Fruit fly (Drosophila melanogaster): ENCODE measurements around the gene Prx1.

The Prx1 gene

DNA sequence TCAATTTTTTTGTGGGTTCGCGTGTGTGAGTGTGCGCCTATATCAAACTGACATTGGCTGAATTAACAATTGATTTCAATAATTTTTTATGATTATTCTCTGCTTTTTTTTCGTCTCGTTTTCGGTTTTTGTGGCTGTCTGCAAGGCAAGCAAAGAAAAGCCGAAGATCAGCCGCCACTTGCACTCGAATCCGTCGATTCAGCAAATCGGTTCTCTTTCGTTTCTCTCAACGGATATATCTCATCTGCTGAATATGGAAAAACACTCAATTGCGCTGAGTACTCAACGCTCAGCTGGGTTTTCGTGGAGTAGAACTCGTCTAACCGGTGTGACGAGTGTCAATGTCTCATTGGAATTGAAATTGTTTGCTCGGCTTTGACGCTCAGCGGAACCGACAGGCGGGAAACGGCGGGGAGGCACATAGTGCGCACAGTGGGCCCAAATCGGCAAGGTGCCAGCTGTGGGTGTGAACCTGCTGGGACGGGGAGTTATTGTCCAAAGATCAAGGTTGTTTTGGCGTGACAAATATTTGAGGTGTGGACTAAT, 26.7 kb downstream of the Prx1 start (continued):
- TF ChIP-seq CG6808 (GFP tag; optimal IDR thresholded peaks at IDR 0.05) (no peak), fd59A (GFP tag; optimal IDR thresholded peaks at IDR 0.05) (no peak), CG34406 (GFP tag; optimal IDR thresholded peaks at IDR 0.05) (no peak), Eip93F (GFP tag; optimal IDR thresholded peaks at IDR 0.05) (no peak), Ets96B (tag; optimal IDR thresholded peaks at IDR 0.05) (no peak), spab (GFP tag; optimal IDR thresholded peaks at IDR 0.05) (no peak), net (GFP tag; optimal IDR thresholded peaks at IDR 0.05) (peak; percentile 6), Hr39 (GFP tag; optimal IDR thresholded peaks at IDR 0.05) (peak; percentile 16), CG4318 (GFP tag; optimal IDR thresholded peaks at IDR 0.05) (peak; percentile 3), achi (GFP tag; optimal IDR thresholded peaks at IDR 0.05) (no peak), dac (GFP tag; optimal IDR thresholded peaks at IDR 0.05) (no peak), Sox102F (GFP tag; optimal IDR thresholded peaks at IDR 0.05) (no peak), Met (GFP tag; optimal IDR thresholded peaks at IDR 0.05) (no peak), dsx (GFP tag; optimal IDR thresholded peaks at IDR 0.05; ENCODE audit: poor library complexity, severe bottlenecking) (no peak), CG10669 (GFP tag; optimal IDR thresholded peaks at IDR 0.05) (no peak), Lpt (GFP tag; optimal IDR thresholded peaks at IDR 0.05) (peak; percentile 49), vri (GFP tag; optimal IDR thresholded peaks at IDR 0.05) (no peak), OdsH (GFP tag; optimal IDR thresholded peaks at IDR 0.05) (peak; percentile 38), CG16779 (tag; optimal IDR thresholded peaks at IDR 0.05) (no peak), Hr38 (GFP tag; optimal IDR thresholded peaks at IDR 0.05) (no peak), Smox (GFP tag; optimal IDR thresholded peaks at IDR 0.05) (no peak), acj6 (GFP tag; optimal IDR thresholded peaks at IDR 0.05) (no peak), CG1621 (tag; optimal IDR thresholded peaks at IDR 0.05) (peak; percentile 9), CG6163 (GFP tag; IDR thresholded peaks at IDR 0.05) (peak; percentile 54; the same call in 2 of the 3 replicates), svp (GFP tag) (peak; percentile 75), CG11762 (GFP tag; optimal IDR thresholded peaks at IDR 0.05; ENCODE audit: insufficient read depth) (peak; percentile 10), CG8319 (GFP tag; optimal IDR thresholded peaks at IDR 0.05) (no peak), eg (GFP tag; IDR thresholded peaks at IDR 0.05) (peak; percentile 67), CG8119 (GFP tag; IDR thresholded peaks at IDR 0.05) (no peak), CG11294 (GFP tag; IDR thresholded peaks at IDR 0.05) (peak; percentile 27), pdm3 (GFP tag; optimal IDR thresholded peaks at IDR 0.05) (peak; percentile 8), fkh (GFP tag; optimal IDR thresholded peaks at IDR 0.05) (peak; percentile 69), CG3032 (tag; optimal IDR thresholded peaks at IDR 0.05) (peak; percentile 18), CG9139 (GFP tag; optimal IDR thresholded peaks at IDR 0.05) (no peak), CG11902 (GFP tag; optimal IDR thresholded peaks at IDR 0.05) (no peak), CG7368 (GFP tag; optimal IDR thresholded peaks at IDR 0.05) (no peak), CG6276 (GFP tag; optimal IDR thresholded peaks at IDR 0.05) (no peak), CG32006 (GFP tag; optimal IDR thresholded peaks at IDR 0.05) (peak; percentile 28), fd85E (GFP tag; optimal IDR thresholded peaks at IDR 0.05) (no peak)

DNA sequence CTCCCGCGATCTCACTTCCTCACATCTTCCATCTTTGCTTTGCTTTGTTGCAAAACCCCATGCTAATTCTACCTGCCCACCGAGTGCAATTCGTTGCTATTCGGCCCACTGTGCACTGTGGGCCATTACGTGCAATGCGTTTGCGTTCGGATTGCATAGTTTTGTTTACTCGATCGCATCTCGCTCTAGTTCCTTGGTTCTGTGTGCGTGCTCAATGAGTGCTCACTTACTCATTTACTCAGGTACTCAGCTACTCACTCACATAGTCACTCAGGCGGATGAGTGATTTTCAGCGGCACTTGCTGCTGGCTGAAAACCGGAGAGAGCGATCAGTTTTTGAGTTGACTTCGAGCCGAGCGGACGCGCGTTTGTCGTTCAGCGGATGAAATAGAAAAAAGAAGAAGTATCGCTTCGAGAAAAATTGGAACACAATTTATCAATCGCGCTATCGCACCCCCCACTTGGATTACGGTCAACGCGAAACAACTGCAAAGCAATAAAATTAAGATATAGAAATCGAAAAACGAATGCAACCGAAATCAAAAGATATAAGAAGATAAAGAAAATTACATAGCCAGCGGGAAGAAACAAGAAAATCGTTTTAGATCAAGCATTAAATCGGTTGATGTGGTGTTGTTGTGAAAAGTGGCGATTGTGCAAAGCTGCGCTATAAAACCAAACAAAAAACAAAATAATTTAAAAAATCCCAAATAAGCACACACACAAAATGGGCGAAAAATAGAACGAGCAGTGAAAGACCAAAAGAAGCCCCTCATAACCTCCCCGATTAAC, 27.8 kb downstream of the Prx1 start, which contains the start of gene Tollo:
Tollo (plus strand) TSS at position 331 of the 792 bp plus-strand sequence.
- peak; percentile 47 for TF ChIP-seq Hr39 (GFP tag; optimal IDR thresholded peaks at IDR 0.05)
- peak; percentile 47 for TF ChIP-seq CG6854 (GFP tag; optimal IDR thresholded peaks at IDR 0.05)
- no peak for TF ChIP-seq CG11762 (GFP tag; optimal IDR thresholded peaks at IDR 0.05; ENCODE audit: insufficient read depth)
- no peak for TF ChIP-seq Lpt (GFP tag; optimal IDR thresholded peaks at IDR 0.05)
- peak; percentile 13 for TF ChIP-seq CG1621 (tag; optimal IDR thresholded peaks at IDR 0.05)
- TF ChIP-seq CG11902 (GFP tag; optimal IDR thresholded peaks at IDR 0.05), result peak; percentile 3
- no peak for TF ChIP-seq Ets96B (tag; optimal IDR thresholded peaks at IDR 0.05)
- TF ChIP-seq CG34406 (GFP tag; optimal IDR thresholded peaks at IDR 0.05), result no peak
- peak; percentile 21 for TF ChIP-seq CG31627 (GFP tag; optimal IDR thresholded peaks at IDR 0.05)
- TF ChIP-seq Eip75B (GFP tag; optimal IDR thresholded peaks at IDR 0.05), result peak; percentile 14
- TF ChIP-seq pdm3 (GFP tag; optimal IDR thresholded peaks at IDR 0.05), result peak; percentile 30
- no peak for TF ChIP-seq net (GFP tag; optimal IDR thresholded peaks at IDR 0.05)
- TF ChIP-seq CG8119 (GFP tag; IDR thresholded peaks at IDR 0.05), result peak; percentile 22; the same call in 1 of the 3 replicates
- TF ChIP-seq fd59A (GFP tag; optimal IDR thresholded peaks at IDR 0.05), result no peak
- peak; percentile 66; the same call in 2 of the 3 replicates for TF ChIP-seq eg (GFP tag; IDR thresholded peaks at IDR 0.05)
- TF ChIP-seq spab (GFP tag; optimal IDR thresholded peaks at IDR 0.05), result peak; percentile 23
- TF ChIP-seq CG6808 (GFP tag; optimal IDR thresholded peaks at IDR 0.05), result no peak
- peak; percentile 35 for TF ChIP-seq Hr4 (GFP tag; optimal IDR thresholded peaks at IDR 0.05)
- peak; percentile 11 for TF ChIP-seq CG3032 (tag; optimal IDR thresholded peaks at IDR 0.05)
- no peak for TF ChIP-seq Sox102F (GFP tag; optimal IDR thresholded peaks at IDR 0.05)
- TF ChIP-seq CG15336 (GFP tag; IDR thresholded peaks at IDR 0.05), result peak; percentile 54; the same call in 1 of the 2 replicates
- TF ChIP-seq Eip93F (GFP tag; optimal IDR thresholded peaks at IDR 0.05), result no peak
- TF ChIP-seq Smox (GFP tag; optimal IDR thresholded peaks at IDR 0.05), result peak; percentile 0
- TF ChIP-seq ss (GFP tag; optimal IDR thresholded peaks at IDR 0.05), result peak; percentile 20 to 93
- TF ChIP-seq OdsH (GFP tag; optimal IDR thresholded peaks at IDR 0.05), result peak; percentile 5
- TF ChIP-seq fkh (GFP tag; optimal IDR thresholded peaks at IDR 0.05), result peak; percentile 82
- peak; percentile 65 for TF ChIP-seq CG6163 (GFP tag; IDR thresholded peaks at IDR 0.05)

All from whole organism, prepupa.